Worm (Caenorhabditis elegans) whole organism, L1 larva: ENCODE measurements around the gene cdd-2.

Experiments used
- C16A3.4 ChIP-seq: fragments of 150-350 bp; optimal IDR thresholded peaks from 2 replicates; lab custom pipeline; 2014; ENCODE audit warnings: missing biosample characterization, missing genetic modification characterization
- aha-1 ChIP-seq: fragments of 150-350 bp; optimal IDR thresholded peaks from 2 replicates; lab custom pipeline; 2014; ENCODE audit warnings: missing biosample characterization, missing genetic modification characterization
- ceh-63 ChIP-seq: fragments of 200-800 bp; sonication (Bioruptor generic); optimal IDR thresholded peaks from 2 replicates; lab custom pipeline; 2018; ENCODE audit warnings: mild to moderate bottlenecking, missing genetic modification characterization, missing compliant biosample characterization
- ceh-82 ChIP-seq, 3 experiments: fragments of 150-350 bp in 1 of 3; sonication (generic microtip) in 2 of 3; optimal IDR thresholded peaks; 2 replicates each; lab custom pipeline; 2014 to 2017; ENCODE audit warnings: missing biosample characterization in 3 of 3, missing genetic modification characterization in 3 of 3
- ceh-88 ChIP-seq: fragments of 200-800 bp; sonication (Bioruptor generic); IDR thresholded peaks from 2 replicates; pipeline ENCODE4 v1.3.6; 2022; ENCODE audit warnings: missing genetic modification characterization, missing compliant biosample characterization
- dpl-1 ChIP-seq, 3 experiments: fragments of 150-350 bp in 2 of 3; sonication (generic microtip) in 1 of 3; optimal IDR thresholded peaks; 2 replicates each; lab custom pipeline; 2014 to 2017; ENCODE audit warnings: missing biosample characterization in 3 of 3, missing genetic modification characterization in 3 of 3, missing genetic modification reagents in 3 of 3
- dsc-1 ChIP-seq: sonication (generic microtip); optimal IDR thresholded peaks from 2 replicates; lab custom pipeline; 2016; ENCODE audit warnings: mild to moderate bottlenecking, missing genetic modification characterization, missing compliant biosample characterization
- efl-1 ChIP-seq, 4 experiments: fragments of 150-350 bp; optimal IDR thresholded peaks in 3 of 4; peaks in 1 of 4; 1 replicate in 1 of 4; 2 replicates in 3 of 4; lab custom pipeline; 2014; ENCODE audit warnings: missing biosample characterization in 2 of 4, missing genetic modification characterization in 2 of 4, missing genetic modification reagents in 2 of 4
- egl-27 ChIP-seq, 2 experiments: fragments of 150-350 bp in 1 of 2; sonication (generic microtip); optimal IDR thresholded peaks; 3 replicates each; lab custom pipeline; 2017 to 2018; ENCODE audit warnings: missing biosample characterization in 2 of 2, missing genetic modification characterization in 2 of 2, missing genetic modification reagents in 2 of 2
- ets-5 ChIP-seq: fragments of 200-800 bp; sonication (Bioruptor generic); IDR thresholded peaks from 2 replicates; pipeline ENCODE4 v1.3.6; 2022; ENCODE audit warnings: missing genetic modification characterization, missing compliant biosample characterization
- fkh-10 ChIP-seq: sonication (generic microtip); optimal IDR thresholded peaks from 2 replicates; lab custom pipeline; 2017; ENCODE audit warnings: missing biosample characterization, missing genetic modification reagents, missing genetic modification characterization
- fkh-8 ChIP-seq: sonication (generic microtip); optimal IDR thresholded peaks from 2 replicates; lab custom pipeline; 2016; ENCODE audit warnings: mild to moderate bottlenecking, missing genetic modification characterization, missing compliant biosample characterization
- grh-1 ChIP-seq: fragments of 200-800 bp; sonication (Bioruptor generic); IDR thresholded peaks from 2 replicates; pipeline ENCODE4 v1.3.6; 2022; ENCODE audit warnings: missing genetic modification reagents, missing genetic modification characterization, missing compliant biosample characterization
- hlh-17 ChIP-seq: fragments of 200-800 bp; sonication (Bioruptor generic); optimal IDR thresholded peaks from 2 replicates; lab custom pipeline; 2018; ENCODE audit warnings: missing genetic modification characterization, mild to moderate bottlenecking, missing compliant biosample characterization, moderate library complexity, borderline replicate concordance
- lin-13 ChIP-seq: fragments of 150-350 bp; optimal IDR thresholded peaks from 2 replicates; lab custom pipeline; 2014; ENCODE audit warnings: missing biosample characterization, missing genetic modification reagents, missing genetic modification characterization
- lin-14 ChIP-seq: fragments of 200-800 bp; sonication (Bioruptor generic); optimal IDR thresholded peaks from 2 replicates; lab custom pipeline; 2018; ENCODE audit warnings: mild to moderate bottlenecking, missing genetic modification characterization, moderate library complexity, missing compliant biosample characterization
- mab-9 ChIP-seq: fragments of 200-800 bp; sonication (Bioruptor generic); IDR thresholded peaks from 2 replicates; pipeline ENCODE4 v1.3.6; 2022; ENCODE audit warnings: missing genetic modification reagents, missing genetic modification characterization, missing compliant biosample characterization
- nhr-12 ChIP-seq: sonication (generic microtip); optimal IDR thresholded peaks from 2 replicates; lab custom pipeline; 2017; ENCODE audit warnings: missing biosample characterization, missing genetic modification characterization
- nhr-28 ChIP-seq: fragments of 150-350 bp; optimal IDR thresholded peaks from 2 replicates; lab custom pipeline; 2014; ENCODE audit warnings: missing biosample characterization, missing genetic modification characterization
- nhr-71 ChIP-seq: sonication (generic microtip); optimal IDR thresholded peaks from 2 replicates; lab custom pipeline; 2016; ENCODE audit warnings: mild to moderate bottlenecking, missing genetic modification characterization, moderate library complexity, missing compliant biosample characterization
- nhr-76 ChIP-seq: sonication (generic microtip); optimal IDR thresholded peaks from 2 replicates; lab custom pipeline; 2017; ENCODE audit warnings: missing biosample characterization, missing genetic modification characterization
- nhr-84 ChIP-seq: sonication (generic microtip); optimal IDR thresholded peaks from 2 replicates; lab custom pipeline; 2017; ENCODE audit warnings: missing biosample characterization, missing genetic modification characterization
- pag-3 ChIP-seq: sonication (generic microtip); optimal IDR thresholded peaks from 2 replicates; lab custom pipeline; 2017; ENCODE audit warnings: missing genetic modification characterization, mild to moderate bottlenecking, missing compliant biosample characterization, antibody characterized with exemption, borderline replicate concordance; ENCODE audit not compliant: insufficient read depth
- skn-1 ChIP-seq: fragments of 150-350 bp; optimal IDR thresholded peaks from 2 replicates; lab custom pipeline; 2014; ENCODE audit warnings: missing biosample characterization, missing genetic modification characterization
- sox-4 ChIP-seq: sonication (generic microtip); optimal IDR thresholded peaks from 2 replicates; lab custom pipeline; 2016; ENCODE audit warnings: missing genetic modification characterization, missing compliant biosample characterization
- sptf-1 ChIP-seq: fragments of 150-350 bp; optimal IDR thresholded peaks from 2 replicates; lab custom pipeline; 2014; ENCODE audit warnings: missing biosample characterization, missing genetic modification characterization
- sup-37 ChIP-seq: fragments of 200-800 bp; sonication (Bioruptor generic); optimal IDR thresholded peaks from 2 replicates; lab custom pipeline; 2018; ENCODE audit warnings: mild to moderate bottlenecking, missing genetic modification characterization, missing compliant biosample characterization
- unc-130 ChIP-seq: fragments of 150-350 bp; optimal IDR thresholded peaks from 2 replicates; lab custom pipeline; 2017; ENCODE audit warnings: missing biosample characterization, missing genetic modification characterization, inconsistent platforms
- unc-30 ChIP-seq: sonication (generic microtip); optimal IDR thresholded peaks from 2 replicates; lab custom pipeline; 2017; ENCODE audit warnings: missing biosample characterization, missing genetic modification characterization
- unc-62 ChIP-seq: fragments of 150-350 bp; optimal IDR thresholded peaks from 2 replicates; lab custom pipeline; 2014; ENCODE audit warnings: missing biosample characterization, missing genetic modification reagents, missing genetic modification characterization
- ztf-11 ChIP-seq, 2 experiments: sonication (generic microtip); optimal IDR thresholded peaks; 2 replicates each; lab custom pipeline; 2016 to 2017; ENCODE audit warnings: missing genetic modification characterization in 2 of 2, missing biosample characterization in 1 of 2, missing compliant biosample characterization in 1 of 2

Gene cdd-2

DNA sequence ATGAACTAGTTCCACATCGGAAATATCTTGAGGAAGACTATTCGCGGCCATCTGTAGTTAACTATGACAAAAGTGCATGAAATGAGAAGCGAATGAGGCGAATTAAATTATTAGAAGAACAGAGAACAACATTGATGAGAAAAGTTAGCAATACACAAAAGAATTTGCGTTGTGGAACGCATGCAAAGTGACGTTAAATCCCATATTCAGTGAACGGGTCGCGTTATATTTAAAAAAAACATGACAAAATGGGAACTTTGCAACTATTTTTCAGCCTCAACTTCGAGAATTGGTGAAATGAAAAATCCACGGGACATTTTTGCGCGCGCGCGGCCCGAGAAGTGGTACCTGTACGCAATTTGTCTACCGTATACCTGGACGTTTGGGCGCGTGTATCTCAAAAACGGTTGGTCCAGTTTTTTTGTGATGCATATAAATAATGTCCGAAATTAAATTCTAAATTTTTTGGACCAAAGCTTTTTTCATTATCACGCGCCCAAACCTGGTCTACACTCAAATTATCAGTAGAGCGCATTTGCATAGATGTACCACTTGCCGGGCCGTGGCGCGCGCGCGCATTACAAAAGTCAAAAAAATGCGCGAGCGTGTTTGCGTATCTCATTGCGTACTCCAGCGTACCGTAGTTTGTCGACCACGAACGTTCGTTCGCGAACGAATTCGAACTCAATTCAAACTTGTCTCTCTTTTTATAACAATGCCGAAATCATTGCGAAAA is at the start of gene cdd-2, which contains the start of gene oef-1:
Gene cdd-2, minus strand, starts transcription at position 51 of the 736 bp plus-strand sequence.
Gene oef-1, plus strand, starts transcription at position 575 of the 736 bp plus-strand sequence.
- TF ChIP-seq nhr-71 (no peak), mab-9 (GFP tag; lab: Robert Waterston, UW) (no peak), ets-5 (GFP tag; lab: Robert Waterston, UW) (no peak), ztf-11 (tag; optimal IDR thresholded peaks at IDR 0.05; lab: Kevin White, UChicago) (no peak), sox-4 (tag; lab: Kevin White, UChicago) (no peak), unc-62 (no peak), unc-130 (tag; lab: Kevin White, UChicago) (no peak), ceh-63 (GFP tag; lab: Kevin White, UChicago) (no peak)

DNA sequence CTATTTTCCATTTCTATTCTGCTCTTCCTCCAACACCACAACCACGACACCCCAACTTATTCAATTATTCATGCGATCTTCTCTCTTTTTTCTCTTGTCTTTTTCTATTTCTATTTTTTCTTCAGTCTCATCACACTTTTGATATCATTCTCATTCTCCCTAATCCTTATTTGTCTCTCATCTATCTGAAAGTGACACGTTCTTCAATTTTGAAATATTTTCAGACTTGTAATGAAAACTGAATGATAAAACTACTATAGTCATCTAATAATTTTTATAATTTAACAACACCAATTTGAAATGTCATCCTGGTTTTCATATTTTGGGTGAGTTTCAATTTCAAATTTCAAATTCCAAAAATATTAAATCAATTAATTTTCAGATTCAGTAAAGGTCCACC is 40.9 kb upstream of the cdd-2 start, which contains the start of gene cla-1:
Gene cla-1, plus strand, starts transcription at position 301 of the 400 bp plus-strand sequence.
- TF ChIP-seq C16A3.4 (no peak), sptf-1 (tag; lab: Kevin White, UChicago) (no peak), nhr-12 (no peak), aha-1 (tag; lab: Kevin White, UChicago) (no peak), nhr-28 (tag; lab: Kevin White, UChicago) (no peak), dsc-1 (no peak), efl-1 (optimal IDR thresholded peaks at IDR 0.05; lab: Kevin White, UChicago) (no peak), efl-1 (GFP tag; optimal IDR thresholded peaks at IDR 0.05 in 1 of 2; lab: Kevin White, UChicago) (no peak), lin-14 (GFP tag; lab: Kevin White, UChicago) (peak; percentile 33)

DNA sequence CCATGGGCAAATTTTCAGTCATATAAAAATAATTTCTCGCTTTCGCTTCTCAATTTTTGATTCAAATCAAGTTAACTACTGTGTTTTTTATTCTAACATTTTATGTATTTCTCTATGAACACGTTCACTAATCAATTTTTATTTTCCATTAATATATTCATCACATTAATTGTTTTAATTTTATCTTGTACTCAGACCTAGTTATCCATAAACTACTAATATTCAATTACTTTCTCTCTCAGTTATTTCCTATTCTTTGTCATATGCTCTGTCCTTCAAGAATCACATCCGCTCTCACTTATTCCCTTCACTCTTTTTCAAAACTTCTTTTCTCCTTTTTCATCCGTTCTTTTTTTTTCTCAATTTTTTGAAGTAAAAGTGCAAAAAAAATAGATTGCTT is 39.3 kb upstream of the cdd-2 start:
- TF ChIP-seq egl-27 (tag; optimal IDR thresholded peaks at IDR 0.05; lab: Kevin White, UChicago) (no peak), nhr-28 (tag; lab: Kevin White, UChicago) (no peak), hlh-17 (GFP tag; lab: Kevin White, UChicago) (no peak), fkh-8 (tag; lab: Kevin White, UChicago) (no peak), dpl-1 (GFP tag; optimal IDR thresholded peaks at IDR 0.05; lab: Kevin White, UChicago) (no peak), C16A3.4 (no peak), fkh-10 (GFP tag; lab: Kevin White, UChicago) (peak; percentile 79), nhr-71 (no peak), ceh-88 (GFP tag; lab: Robert Waterston, UW) (no peak), sox-4 (tag; lab: Kevin White, UChicago) (no peak), nhr-76 (tag; lab: Kevin White, UChicago) (no peak), grh-1 (no peak), nhr-84 (no peak), lin-13 (GFP tag; lab: Kevin White, UChicago) (no peak), sup-37 (GFP tag; lab: Kevin White, UChicago) (no peak), lin-14 (GFP tag; lab: Kevin White, UChicago) (peak; percentile 11), unc-30 (tag; lab: Kevin White, UChicago) (no peak), pag-3 (tag; lab: Kevin White, UChicago) (no peak)

DNA sequence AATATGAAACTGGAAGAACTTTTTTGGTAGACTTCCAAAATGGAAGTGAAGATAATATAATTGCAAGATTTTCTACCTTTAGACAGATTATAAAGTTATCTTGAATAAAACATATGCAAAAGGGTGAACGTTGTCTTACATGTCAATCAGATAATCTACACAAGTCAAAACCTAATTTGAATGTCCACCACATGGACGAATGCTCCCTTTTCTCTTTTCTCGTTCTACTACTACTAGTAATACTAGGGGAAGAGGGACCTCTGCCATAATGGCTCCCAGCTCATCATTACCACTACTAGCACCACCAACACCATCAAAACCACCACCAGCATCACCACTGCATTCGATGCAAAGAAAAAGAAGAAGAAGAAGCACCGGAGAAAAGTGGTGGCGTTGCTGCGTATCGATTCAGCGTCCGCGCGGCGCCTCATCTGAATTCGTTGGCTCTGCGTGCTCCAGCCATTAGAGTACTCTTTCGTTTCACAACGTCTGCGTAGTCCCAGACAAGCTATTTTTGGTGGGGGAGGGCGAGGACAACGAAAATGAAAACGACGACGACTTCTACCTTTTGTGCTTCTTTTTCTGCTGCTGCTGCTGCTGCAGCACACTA is 37.7 kb upstream of the cdd-2 start:
- TF ChIP-seq lin-14 (GFP tag; lab: Kevin White, UChicago) (peak; percentile 58), ceh-82 (tag; optimal IDR thresholded peaks at IDR 0.05; lab: Kevin White, UChicago) (peak in 2 of 3 experiments; percentile 15 to 40), skn-1 (tag; lab: Kevin White, UChicago) (no peak)
